Fruit fly (Drosophila melanogaster) whole organism, prepupa: ENCODE data around the gene dar1.

Experiments used
- Blimp-1 ChIP-seq: fragments of 200-800 bp; sonication (Bioruptor generic); optimal IDR thresholded peaks from 3 replicates; lab custom pipeline; 2017; ENCODE audit warnings: missing biosample characterization, missing genetic modification characterization, mild to moderate bottlenecking, moderate library complexity, missing genetic modification reagents
- CG10631 ChIP-seq: fragments of 200-800 bp; sonication (Bioruptor generic); optimal IDR thresholded peaks from 2 replicates; lab custom pipeline; 2016; ENCODE audit warnings: missing biosample characterization, missing genetic modification characterization
- CG10669 ChIP-seq: fragments of 200-800 bp; sonication (Bioruptor generic); optimal IDR thresholded peaks from 3 replicates; lab custom pipeline; 2018; ENCODE audit warnings: missing biosample characterization, mild to moderate bottlenecking, missing genetic modification characterization, moderate library complexity
- CG11294 ChIP-seq: fragments of 200-800 bp; sonication (Bioruptor generic); IDR thresholded peaks from 2 replicates; pipeline ENCODE4 v1.3.6; 2022; ENCODE audit warnings: missing biosample characterization, missing genetic modification characterization
- CG11762 ChIP-seq: fragments of 200-800 bp; sonication (Bioruptor generic); optimal IDR thresholded peaks from 3 replicates; lab custom pipeline; 2016; ENCODE audit warnings: missing biosample characterization, missing genetic modification characterization; ENCODE audit not compliant: insufficient read depth
- CG15336 ChIP-seq: fragments of 200-800 bp; sonication (Bioruptor generic); IDR thresholded peaks from 2 replicates; pipeline ENCODE4 v1.3.6; 2022; ENCODE audit warnings: missing biosample characterization, missing genetic modification characterization
- CG1621 ChIP-seq: fragments of 200-800 bp; sonication (Bioruptor generic); optimal IDR thresholded peaks from 3 replicates; lab custom pipeline; 2018; ENCODE audit warnings: missing biosample characterization, mild to moderate bottlenecking, missing genetic modification characterization
- CG16779 ChIP-seq: fragments of 200-800 bp; sonication (Bioruptor generic); optimal IDR thresholded peaks from 3 replicates; lab custom pipeline; 2017; ENCODE audit warnings: missing biosample characterization, mild to moderate bottlenecking, missing genetic modification characterization
- CG3032 ChIP-seq: fragments of 200-800 bp; optimal IDR thresholded peaks from 2 replicates; lab custom pipeline; 2019; ENCODE audit warnings: missing biosample characterization, mild to moderate bottlenecking, missing genetic modification characterization, moderate library complexity
- CG31627 ChIP-seq: fragments of 200-800 bp; sonication (Bioruptor generic); optimal IDR thresholded peaks from 3 replicates; lab custom pipeline; 2016; ENCODE audit warnings: missing biosample characterization, missing genetic modification characterization
- CG32006 ChIP-seq: fragments of 200-800 bp; sonication (Bioruptor generic); optimal IDR thresholded peaks from 3 replicates; lab custom pipeline; 2017; ENCODE audit warnings: missing biosample characterization, mild to moderate bottlenecking, missing genetic modification characterization
- CG34406 ChIP-seq: fragments of 200-800 bp; sonication (Bioruptor generic); optimal IDR thresholded peaks from 3 replicates; lab custom pipeline; 2016; ENCODE audit warnings: missing biosample characterization, missing genetic modification characterization
- CG3919 ChIP-seq: fragments of 200-800 bp; sonication (Bioruptor generic); optimal IDR thresholded peaks from 3 replicates; lab custom pipeline; 2016; ENCODE audit warnings: missing biosample characterization, missing genetic modification characterization
- CG4318 ChIP-seq: fragments of 200-800 bp; sonication (Bioruptor generic); optimal IDR thresholded peaks from 3 replicates; lab custom pipeline; 2017; ENCODE audit warnings: missing biosample characterization, mild to moderate bottlenecking, missing genetic modification characterization
- CG6163 ChIP-seq: fragments of 200-800 bp; sonication (Bioruptor generic); IDR thresholded peaks from 3 replicates; pipeline ENCODE4 v1.3.6; 2022; ENCODE audit warnings: missing biosample characterization, missing genetic modification characterization
- CG6276 ChIP-seq: fragments of 200-800 bp; sonication (Bioruptor generic); optimal IDR thresholded peaks from 2 replicates; lab custom pipeline; 2017; ENCODE audit warnings: missing biosample characterization, mild to moderate bottlenecking, missing genetic modification characterization
- CG6792 ChIP-seq: fragments of 200-800 bp; sonication (Bioruptor generic); optimal IDR thresholded peaks from 3 replicates; lab custom pipeline; 2016; ENCODE audit warnings: missing biosample characterization, missing genetic modification characterization
- CG6808 ChIP-seq: fragments of 200-800 bp; sonication (Bioruptor generic); optimal IDR thresholded peaks from 3 replicates; lab custom pipeline; 2017; ENCODE audit warnings: missing biosample characterization, missing genetic modification characterization, mild to moderate bottlenecking, moderate library complexity, missing genetic modification reagents
- CG7368 ChIP-seq: fragments of 200-800 bp; sonication (Bioruptor generic); optimal IDR thresholded peaks from 3 replicates; lab custom pipeline; 2016; ENCODE audit warnings: missing biosample characterization, missing genetic modification characterization
- CG8119 ChIP-seq: fragments of 200-800 bp; sonication (Bioruptor generic); IDR thresholded peaks from 3 replicates; pipeline ENCODE4 v1.3.6; 2022; ENCODE audit warnings: missing biosample characterization, missing genetic modification characterization
- CG8319 ChIP-seq: fragments of 200-800 bp; sonication (Bioruptor generic); optimal IDR thresholded peaks from 3 replicates; lab custom pipeline; 2016; ENCODE audit warnings: missing biosample characterization, missing genetic modification characterization
- CG9139 ChIP-seq: fragments of 200-800 bp; sonication (Bioruptor generic); optimal IDR thresholded peaks from 3 replicates; lab custom pipeline; 2017; ENCODE audit warnings: missing biosample characterization, mild to moderate bottlenecking, missing genetic modification characterization
- Eip75B ChIP-seq: fragments of 200-800 bp; sonication (Bioruptor generic); optimal IDR thresholded peaks from 3 replicates; lab custom pipeline; 2016; ENCODE audit warnings: missing biosample characterization, missing genetic modification characterization
- Eip93F ChIP-seq: fragments of 200-800 bp; sonication (Bioruptor generic); optimal IDR thresholded peaks from 2 replicates; lab custom pipeline; 2016; ENCODE audit warnings: missing biosample characterization, mild to moderate bottlenecking, missing genetic modification characterization
- Ets21C ChIP-seq: fragments of 200-800 bp; sonication (Bioruptor generic); optimal IDR thresholded peaks from 3 replicates; lab custom pipeline; 2016; ENCODE audit warnings: missing biosample characterization, missing genetic modification characterization
- Gug ChIP-seq: fragments of 200-800 bp; sonication (Bioruptor generic); IDR thresholded peaks from 2 replicates; pipeline ENCODE4 v1.3.6; 2022; ENCODE audit warnings: missing biosample characterization, missing genetic modification characterization
- Hr39 ChIP-seq: fragments of 200-800 bp; sonication (Bioruptor generic); optimal IDR thresholded peaks from 2 replicates; lab custom pipeline; 2016; ENCODE audit warnings: missing biosample characterization, missing genetic modification characterization
- Hr4 ChIP-seq: fragments of 200-800 bp; sonication (Bioruptor generic); optimal IDR thresholded peaks from 3 replicates; lab custom pipeline; 2016; ENCODE audit warnings: missing biosample characterization, missing genetic modification characterization
- Lpt ChIP-seq: fragments of 200-800 bp; sonication (Bioruptor generic); optimal IDR thresholded peaks from 3 replicates; lab custom pipeline; 2016; ENCODE audit warnings: missing biosample characterization, missing genetic modification characterization
- Met ChIP-seq: fragments of 200-800 bp; sonication (Bioruptor generic); optimal IDR thresholded peaks from 3 replicates; lab custom pipeline; 2016; ENCODE audit warnings: missing biosample characterization, missing genetic modification characterization
- OdsH ChIP-seq: fragments of 200-800 bp; sonication (Bioruptor generic); optimal IDR thresholded peaks from 3 replicates; lab custom pipeline; 2016; ENCODE audit warnings: missing biosample characterization, missing genetic modification characterization
- Smox ChIP-seq: fragments of 200-800 bp; sonication (Bioruptor generic); optimal IDR thresholded peaks from 3 replicates; lab custom pipeline; 2016; ENCODE audit warnings: missing biosample characterization, missing genetic modification characterization
- Sox102F ChIP-seq: fragments of 200-800 bp; sonication (Bioruptor generic); optimal IDR thresholded peaks from 2 replicates; lab custom pipeline; 2016; ENCODE audit warnings: missing biosample characterization, mild to moderate bottlenecking, missing genetic modification characterization
- Sox15 ChIP-seq: fragments of 200-800 bp; sonication (Bioruptor generic); optimal IDR thresholded peaks from 3 replicates; lab custom pipeline; 2016; ENCODE audit warnings: missing biosample characterization, missing genetic modification characterization
- achi ChIP-seq: fragments of 200-800 bp; sonication (Bioruptor generic); optimal IDR thresholded peaks from 3 replicates; lab custom pipeline; 2016; ENCODE audit warnings: missing biosample characterization, missing genetic modification characterization
- cyc ChIP-seq: fragments of 200-800 bp; sonication (Bioruptor generic); optimal IDR thresholded peaks from 3 replicates; lab custom pipeline; 2016; ENCODE audit warnings: missing biosample characterization, missing genetic modification characterization
- dac ChIP-seq: fragments of 200-800 bp; sonication (Bioruptor generic); optimal IDR thresholded peaks from 2 replicates; lab custom pipeline; 2017; ENCODE audit warnings: missing biosample characterization, mild to moderate bottlenecking, missing genetic modification characterization
- dsx ChIP-seq: fragments of 200-800 bp; optimal IDR thresholded peaks from 3 replicates; lab custom pipeline; 2019; ENCODE audit warnings: missing biosample characterization, mild to moderate bottlenecking, missing genetic modification characterization, moderate library complexity; ENCODE audit not compliant: poor library complexity, severe bottlenecking
- eg ChIP-seq: fragments of 200-800 bp; sonication (Bioruptor generic); IDR thresholded peaks from 3 replicates; pipeline ENCODE4 v1.3.6; 2022; ENCODE audit warnings: missing biosample characterization, missing genetic modification characterization
- esn ChIP-seq: fragments of 200-800 bp; sonication (Bioruptor generic); optimal IDR thresholded peaks from 2 replicates; lab custom pipeline; 2016; ENCODE audit warnings: missing biosample characterization, mild to moderate bottlenecking, missing genetic modification characterization, moderate library complexity
- fd59A ChIP-seq: fragments of 200-800 bp; sonication (Bioruptor generic); optimal IDR thresholded peaks from 2 replicates; lab custom pipeline; 2017; ENCODE audit warnings: missing biosample characterization, mild to moderate bottlenecking, missing genetic modification characterization, missing genetic modification reagents
- fd85E ChIP-seq: fragments of 200-800 bp; sonication (Bioruptor generic); optimal IDR thresholded peaks from 3 replicates; lab custom pipeline; 2016; ENCODE audit warnings: missing biosample characterization, missing genetic modification characterization
- lz ChIP-seq: fragments of 200-800 bp; sonication (Bioruptor generic); optimal IDR thresholded peaks from 3 replicates; lab custom pipeline; 2016; ENCODE audit warnings: missing biosample characterization, missing genetic modification characterization
- net ChIP-seq: fragments of 200-800 bp; sonication (Bioruptor generic); optimal IDR thresholded peaks from 3 replicates; lab custom pipeline; 2016; ENCODE audit warnings: missing biosample characterization, missing genetic modification characterization
- pdm3 ChIP-seq: fragments of 200-800 bp; sonication (Bioruptor generic); optimal IDR thresholded peaks from 3 replicates; lab custom pipeline; 2016; ENCODE audit warnings: missing biosample characterization, missing genetic modification characterization
- salr ChIP-seq, 2 experiments: fragments of 200-800 bp; sonication (Bioruptor generic); optimal IDR thresholded peaks; 3 replicates each; lab custom pipeline; 2016 to 2018; ENCODE audit warnings: missing biosample characterization in 2 of 2, missing genetic modification characterization in 2 of 2, mild to moderate bottlenecking in 1 of 2
- spab ChIP-seq: fragments of 200-800 bp; sonication (Bioruptor generic); optimal IDR thresholded peaks from 2 replicates; lab custom pipeline; 2017; ENCODE audit warnings: missing biosample characterization, mild to moderate bottlenecking, missing genetic modification characterization, missing genetic modification reagents
- svp ChIP-seq: fragments of 200-800 bp; sonication (Bioruptor generic); peaks from one replicate; lab custom pipeline; 2016; ENCODE audit warnings: missing biosample characterization, missing genetic modification characterization
- vri ChIP-seq: fragments of 200-800 bp; sonication (Bioruptor generic); optimal IDR thresholded peaks from 3 replicates; lab custom pipeline; 2016; ENCODE audit warnings: missing biosample characterization, mild to moderate bottlenecking, missing genetic modification characterization

The dar1 gene

DNA sequence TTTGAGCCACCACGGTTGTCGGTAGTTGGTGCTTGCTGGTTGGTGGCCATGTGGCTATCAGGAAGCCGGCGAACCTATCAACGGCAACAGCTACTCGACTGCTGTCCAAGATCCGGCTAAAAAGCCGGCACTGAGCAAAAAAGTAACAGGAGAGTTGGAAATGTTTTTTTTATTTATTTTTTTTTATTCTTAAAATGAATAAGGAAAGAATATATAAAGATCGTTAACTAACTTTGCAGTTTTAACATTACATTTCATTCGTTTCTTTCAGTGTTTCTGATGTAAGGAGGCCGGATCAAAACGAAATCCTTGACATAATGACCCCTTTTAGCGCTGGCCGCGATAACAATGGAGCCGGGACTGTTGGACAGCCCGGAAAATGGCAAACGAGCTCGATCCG lies 57.9 kb downstream of the dar1 start (continued):
- TF ChIP-seq CG4318 (GFP tag; lab: Kevin White, UChicago) = peak; percentile 24
- TF ChIP-seq CG3919 (GFP tag; lab: Kevin White, UChicago) = peak; percentile 15
- TF ChIP-seq CG7368 (GFP tag; lab: Kevin White, UChicago) = no peak
- TF ChIP-seq svp (GFP tag; lab: Kevin White, UChicago) = peak; percentile 2
- TF ChIP-seq pdm3 (GFP tag; lab: Kevin White, UChicago) = peak; percentile 25
- peak; percentile 29 for TF ChIP-seq CG6276 (GFP tag; lab: Kevin White, UChicago)
- TF ChIP-seq fd85E (GFP tag; lab: Kevin White, UChicago) = no peak
- peak; percentile 22 for TF ChIP-seq achi (GFP tag; lab: Kevin White, UChicago)
- TF ChIP-seq CG11294 = 0 out of 2 replicates have a peak, but pooled peaks have one; percentile 16

dm6 chr3L:3686274-3686673 lies 60.1 kb downstream of the dar1 start:
- TF ChIP-seq svp (GFP tag; lab: Kevin White, UChicago) (no peak), dac (no peak), CG6276 (GFP tag; lab: Kevin White, UChicago) (no peak), CG4318 (GFP tag; lab: Kevin White, UChicago) (no peak), Sox15 (GFP tag; lab: Kevin White, UChicago) (no peak), net (GFP tag; lab: Kevin White, UChicago) (no peak), Ets21C (GFP tag; lab: Kevin White, UChicago) (no peak), Sox102F (no peak), Gug (GFP tag; lab: Robert Waterston, UW) (0 out of 2 replicates have a peak, but pooled peaks have one; percentile 12), Met (no peak), CG6163 (GFP tag; lab: Robert Waterston, UW) (peak; percentile 47; the same call in 1 of the 3 replicates), salr (GFP tag; optimal IDR thresholded peaks at IDR 0.05; lab: Kevin White, UChicago) (no peak), Hr39 (peak; percentile 6), cyc (no peak), eg (GFP tag; lab: Robert Waterston, UW) (0 out of 3 replicates have a peak, but pooled peaks have one; percentile 52), CG6808 (GFP tag; lab: Kevin White, UChicago) (no peak), CG8319 (no peak), OdsH (GFP tag; lab: Kevin White, UChicago) (peak; percentile 12), CG10669 (GFP tag; lab: Kevin White, UChicago) (no peak), fd85E (GFP tag; lab: Kevin White, UChicago) (no peak), dsx (no peak), CG8119 (GFP tag; lab: Robert Waterston, UW) (no peak), spab (GFP tag; lab: Kevin White, UChicago) (no peak), CG34406 (GFP tag; lab: Kevin White, UChicago) (no peak), CG11762 (GFP tag; lab: Kevin White, UChicago) (no peak), CG16779 (tag; lab: Kevin White, UChicago) (no peak), CG15336 (GFP tag; lab: Robert Waterston, UW) (peak; percentile 50), CG10631 (GFP tag; lab: Kevin White, UChicago) (no peak), fd59A (GFP tag; lab: Kevin White, UChicago) (no peak), Hr4 (no peak), CG6792 (GFP tag; lab: Kevin White, UChicago) (no peak), Smox (GFP tag; lab: Kevin White, UChicago) (no peak), Blimp-1 (GFP tag; lab: Kevin White, UChicago) (no peak), Eip93F (GFP tag; lab: Kevin White, UChicago) (no peak), achi (GFP tag; lab: Kevin White, UChicago) (peak; percentile 2), pdm3 (GFP tag; lab: Kevin White, UChicago) (no peak), CG3919 (GFP tag; lab: Kevin White, UChicago) (no peak), CG32006 (peak; percentile 31), CG3032 (tag; lab: Kevin White, UChicago) (no peak), CG1621 (tag; lab: Kevin White, UChicago) (no peak), CG31627 (GFP tag; lab: Kevin White, UChicago) (peak; percentile 6), vri (GFP tag; lab: Kevin White, UChicago) (no peak), esn (GFP tag; lab: Kevin White, UChicago) (peak; percentile 10), lz (GFP tag; lab: Kevin White, UChicago) (peak; percentile 22), Eip75B (GFP tag; lab: Kevin White, UChicago) (no peak), CG9139 (no peak), Lpt (GFP tag; lab: Kevin White, UChicago) (no peak), CG11294 (0 out of 2 replicates have a peak, but pooled peaks have one; percentile 8)
